Fruit fly (Drosophila melanogaster) whole organism, embryonic: ENCODE data around the gene CG4133.
A peak's percentile ranks its signal among the peaks of the same experiment; 100 is the strongest.

Experiments used
- CG10366 ChIP-seq: fragments of 200-800 bp; sonication (Bioruptor generic); IDR thresholded peaks from 2 replicates; pipeline ENCODE4 v1.3.6; 2022; ENCODE audit warnings: missing biosample characterization, missing genetic modification characterization
- CG12219 ChIP-seq: fragments of 200-800 bp; sonication (Bioruptor generic); optimal IDR thresholded peaks from 3 replicates; lab custom pipeline; 2018; ENCODE audit warnings: missing biosample characterization, mild to moderate bottlenecking, missing genetic modification characterization
- CG1233 ChIP-seq: fragments of 200-800 bp; sonication (Bioruptor generic); optimal IDR thresholded peaks from 4 replicates; lab custom pipeline; 2018; ENCODE audit warnings: missing biosample characterization, mild to moderate bottlenecking, missing genetic modification characterization
- CG12942 ChIP-seq: fragments of 200-800 bp; sonication (Bioruptor generic); optimal IDR thresholded peaks from 3 replicates; lab custom pipeline; 2016; ENCODE audit warnings: missing biosample characterization, missing genetic modification characterization
- CG16813 ChIP-seq: fragments of 200-800 bp; sonication (Bioruptor generic); IDR thresholded peaks from 3 replicates; pipeline ENCODE4 v1.3.6; 2022; ENCODE audit warnings: missing biosample characterization, missing genetic modification characterization; ENCODE audit not compliant: partially characterized antibody
- CG2202 ChIP-seq: fragments of 200-800 bp; sonication (Bioruptor generic); optimal IDR thresholded peaks from 2 replicates; lab custom pipeline; 2018; ENCODE audit warnings: missing biosample characterization, mild to moderate bottlenecking, missing genetic modification characterization
- CG3065 ChIP-seq: fragments of 200-800 bp; sonication (Bioruptor generic); optimal IDR thresholded peaks from 2 replicates; lab custom pipeline; 2016; ENCODE audit warnings: missing biosample characterization, missing genetic modification characterization
- CG31441 ChIP-seq: fragments of 200-800 bp; sonication (Bioruptor generic); IDR thresholded peaks from 2 replicates; pipeline ENCODE4 v1.3.6; 2022; ENCODE audit warnings: missing biosample characterization, missing genetic modification characterization
- CG34376 ChIP-seq: fragments of 200-800 bp; sonication (Bioruptor generic); optimal IDR thresholded peaks from 2 replicates; lab custom pipeline; 2018; ENCODE audit warnings: missing biosample characterization, mild to moderate bottlenecking, missing genetic modification characterization
- CG34422 ChIP-seq: fragments of 200-800 bp; sonication (Bioruptor generic); IDR thresholded peaks from 3 replicates; pipeline ENCODE4 v1.3.6; 2022; ENCODE audit warnings: missing biosample characterization, missing genetic modification characterization
- CG4360 ChIP-seq: fragments of 200-800 bp; sonication (Bioruptor generic); IDR thresholded peaks from 2 replicates; pipeline ENCODE4 v1.3.6; 2022; ENCODE audit warnings: missing biosample characterization, missing genetic modification characterization
- CG5180 ChIP-seq: fragments of 200-800 bp; sonication (Bioruptor generic); optimal IDR thresholded peaks from 3 replicates; lab custom pipeline; 2017; ENCODE audit warnings: missing biosample characterization, missing genetic modification characterization, mild to moderate bottlenecking, moderate library complexity, missing genetic modification reagents
- CG6654 ChIP-seq: fragments of 200-800 bp; sonication (Bioruptor generic); optimal IDR thresholded peaks from 2 replicates; lab custom pipeline; 2017; ENCODE audit warnings: missing biosample characterization, mild to moderate bottlenecking, missing genetic modification characterization
- CG7963 ChIP-seq: fragments of 200-800 bp; sonication (Bioruptor generic); IDR thresholded peaks from 3 replicates; pipeline ENCODE4 v1.3.6; 2022; ENCODE audit warnings: missing biosample characterization, missing genetic modification characterization; ENCODE audit not compliant: partially characterized antibody
- CG7987 ChIP-seq: fragments of 200-800 bp; sonication (Bioruptor generic); optimal IDR thresholded peaks from 2 replicates; lab custom pipeline; 2018; ENCODE audit warnings: missing biosample characterization, mild to moderate bottlenecking, missing genetic modification characterization, moderate library complexity
- CG9727 ChIP-seq: fragments of 200-800 bp; sonication (Bioruptor generic); optimal IDR thresholded peaks from 3 replicates; lab custom pipeline; 2017; ENCODE audit warnings: missing biosample characterization, mild to moderate bottlenecking, missing genetic modification characterization
- CkIIα-i1 ChIP-seq: fragments of 200-800 bp; sonication (Bioruptor generic); IDR thresholded peaks from 2 replicates; pipeline ENCODE4 v1.3.6; 2022; ENCODE audit warnings: missing biosample characterization, missing genetic modification characterization
- Fer2 ChIP-seq: fragments of 200-800 bp; sonication (Bioruptor generic); optimal IDR thresholded peaks from 2 replicates; lab custom pipeline; 2018; ENCODE audit warnings: missing biosample characterization, mild to moderate bottlenecking, missing genetic modification characterization, moderate library complexity
- Gug ChIP-seq: fragments of 200-800 bp; sonication (Bioruptor generic); IDR thresholded peaks from 4 replicates; pipeline ENCODE4 v1.3.6; 2022; ENCODE audit warnings: missing biosample characterization, missing genetic modification characterization
- H15 ChIP-seq: fragments of 200-800 bp; sonication (Bioruptor generic); IDR thresholded peaks from 3 replicates; pipeline ENCODE4 v1.3.6; 2022; ENCODE audit warnings: missing biosample characterization, missing genetic modification characterization
- Kr ChIP-seq: fragments of 200-800 bp; sonication (Bioruptor generic); optimal IDR thresholded peaks from 2 replicates; lab custom pipeline; 2017; ENCODE audit warnings: missing biosample characterization, mild to moderate bottlenecking, missing genetic modification characterization
- Neu2 ChIP-seq: fragments of 200-800 bp; sonication (Bioruptor generic); optimal IDR thresholded peaks from 3 replicates; lab custom pipeline; 2016; ENCODE audit warnings: missing biosample characterization, missing genetic modification characterization, borderline replicate concordance
- Oaz ChIP-seq: fragments of 200-800 bp; sonication (Bioruptor generic); IDR thresholded peaks from 2 replicates; pipeline ENCODE4 v1.3.6; 2022; ENCODE audit warnings: missing biosample characterization, missing genetic modification characterization
- Optix ChIP-seq: fragments of 200-800 bp; sonication (Bioruptor generic); IDR thresholded peaks from 3 replicates; pipeline ENCODE4 v1.3.6; 2022; ENCODE audit warnings: missing biosample characterization, missing genetic modification characterization
- Ssrp ChIP-seq: fragments of 200-800 bp; sonication (Bioruptor generic); optimal IDR thresholded peaks from 2 replicates; lab custom pipeline; 2018; ENCODE audit warnings: missing biosample characterization, mild to moderate bottlenecking, missing genetic modification characterization, moderate library complexity
- ash1 ChIP-seq: fragments of 200-800 bp; sonication (Bioruptor generic); optimal IDR thresholded peaks from 2 replicates; lab custom pipeline; 2018; ENCODE audit warnings: missing biosample characterization, mild to moderate bottlenecking, missing genetic modification characterization
- bbx ChIP-seq: fragments of 200-800 bp; sonication (Bioruptor generic); IDR thresholded peaks from 2 replicates; pipeline ENCODE4 v1.3.6; 2022; ENCODE audit warnings: missing biosample characterization, missing genetic modification characterization; ENCODE audit not compliant: partially characterized antibody
- chif ChIP-seq, 2 experiments: fragments of 200-800 bp; sonication (Bioruptor generic); optimal IDR thresholded peaks; 3 replicates each; lab custom pipeline; 2016; ENCODE audit warnings: missing biosample characterization in 2 of 2, missing genetic modification characterization in 2 of 2
- chinmo ChIP-seq: fragments of 200-800 bp; sonication (Bioruptor generic); IDR thresholded peaks from 4 replicates; pipeline ENCODE4 v1.3.6; 2022; ENCODE audit warnings: missing biosample characterization, missing genetic modification characterization; ENCODE audit not compliant: partially characterized antibody
- crol ChIP-seq: fragments of 200-800 bp; sonication (Bioruptor generic); IDR thresholded peaks from 2 replicates; pipeline ENCODE4 v1.3.6; 2022; ENCODE audit warnings: missing biosample characterization, missing genetic modification characterization
- dan ChIP-seq: fragments of 200-800 bp; sonication (Bioruptor generic); IDR thresholded peaks from 2 replicates; pipeline ENCODE4 v1.3.6; 2022; ENCODE audit warnings: missing biosample characterization, missing genetic modification characterization
- dmrt99B ChIP-seq: fragments of 200-800 bp; sonication (Bioruptor generic); optimal IDR thresholded peaks from 2 replicates; lab custom pipeline; 2018; ENCODE audit warnings: missing biosample characterization, mild to moderate bottlenecking, missing genetic modification characterization, moderate library complexity
- hb ChIP-seq: fragments of 200-800 bp; sonication (Bioruptor generic); IDR thresholded peaks from 3 replicates; pipeline ENCODE4 v1.3.6; 2022; ENCODE audit warnings: missing biosample characterization, missing genetic modification characterization; ENCODE audit not compliant: partially characterized antibody
- insv ChIP-seq, 2 experiments: fragments of 200-800 bp; sonication (Bioruptor generic); optimal IDR thresholded peaks; 3 replicates each; lab custom pipeline; 2016 to 2018; ENCODE audit warnings: missing biosample characterization in 2 of 2, missing genetic modification characterization in 2 of 2
- jumu ChIP-seq: fragments of 200-800 bp; sonication (Bioruptor generic); optimal IDR thresholded peaks from 3 replicates; lab custom pipeline; 2016; ENCODE audit warnings: missing biosample characterization, missing genetic modification characterization
- kay ChIP-seq: fragments of 200-800 bp; sonication (Bioruptor generic); optimal IDR thresholded peaks from 2 replicates; lab custom pipeline; 2016; ENCODE audit warnings: missing biosample characterization, missing genetic modification characterization
- ken ChIP-seq: fragments of 200-800 bp; sonication (Bioruptor generic); IDR thresholded peaks from 3 replicates; pipeline ENCODE4 v1.3.6; 2022; ENCODE audit warnings: missing biosample characterization, missing genetic modification characterization
- knrl ChIP-seq: fragments of 200-800 bp; sonication (Bioruptor generic); IDR thresholded peaks from 3 replicates; pipeline ENCODE4 v1.3.6; 2022; ENCODE audit warnings: missing biosample characterization, missing genetic modification characterization; ENCODE audit not compliant: partially characterized antibody
- scrt ChIP-seq: fragments of 200-800 bp; sonication (Bioruptor generic); optimal IDR thresholded peaks from 2 replicates; lab custom pipeline; 2018; ENCODE audit warnings: missing biosample characterization, mild to moderate bottlenecking, missing genetic modification characterization, moderate library complexity
- sd ChIP-seq: fragments of 200-800 bp; sonication (Bioruptor generic); optimal IDR thresholded peaks from 3 replicates; lab custom pipeline; 2018; ENCODE audit warnings: missing biosample characterization, mild to moderate bottlenecking, missing genetic modification characterization, moderate library complexity
- sr ChIP-seq: fragments of 200-800 bp; sonication (Bioruptor generic); IDR thresholded peaks from 3 replicates; pipeline ENCODE4 v1.3.6; 2022; ENCODE audit warnings: missing biosample characterization, missing genetic modification characterization
- ssp ChIP-seq: fragments of 200-800 bp; sonication (Bioruptor generic); IDR thresholded peaks from 2 replicates; pipeline ENCODE4 v1.3.6; 2022; ENCODE audit warnings: missing biosample characterization, missing genetic modification characterization
- tio ChIP-seq: fragments of 200-800 bp; sonication (Bioruptor generic); optimal IDR thresholded peaks from 2 replicates; lab custom pipeline; 2017; ENCODE audit warnings: missing biosample characterization, missing genetic modification characterization, inconsistent platforms
- trem ChIP-seq: fragments of 200-800 bp; optimal IDR thresholded peaks from 3 replicates; lab custom pipeline; 2019; ENCODE audit warnings: missing biosample characterization, mild to moderate bottlenecking, missing genetic modification characterization, moderate library complexity
- trh ChIP-seq: fragments of 200-800 bp; sonication (Bioruptor generic); optimal IDR thresholded peaks from 2 replicates; lab custom pipeline; 2016; ENCODE audit warnings: missing biosample characterization, missing genetic modification characterization
- tx ChIP-seq: fragments of 200-800 bp; sonication (Bioruptor generic); optimal IDR thresholded peaks from 2 replicates; lab custom pipeline; 2016; ENCODE audit warnings: missing biosample characterization, missing genetic modification characterization
- vfl ChIP-seq: fragments of 200-800 bp; sonication (Bioruptor generic); optimal IDR thresholded peaks from 2 replicates; lab custom pipeline; 2016; ENCODE audit warnings: missing biosample characterization, missing genetic modification characterization
- wek ChIP-seq: fragments of 200-800 bp; sonication (Bioruptor generic); optimal IDR thresholded peaks from 3 replicates; lab custom pipeline; 2018; ENCODE audit warnings: missing biosample characterization, mild to moderate bottlenecking, missing genetic modification characterization, moderate library complexity
- zen ChIP-seq: fragments of 200-800 bp; sonication (Bioruptor generic); optimal IDR thresholded peaks from 3 replicates; lab custom pipeline; 2018; ENCODE audit warnings: missing biosample characterization, mild to moderate bottlenecking, missing genetic modification characterization, moderate library complexity

CG4133 gene

DNA sequence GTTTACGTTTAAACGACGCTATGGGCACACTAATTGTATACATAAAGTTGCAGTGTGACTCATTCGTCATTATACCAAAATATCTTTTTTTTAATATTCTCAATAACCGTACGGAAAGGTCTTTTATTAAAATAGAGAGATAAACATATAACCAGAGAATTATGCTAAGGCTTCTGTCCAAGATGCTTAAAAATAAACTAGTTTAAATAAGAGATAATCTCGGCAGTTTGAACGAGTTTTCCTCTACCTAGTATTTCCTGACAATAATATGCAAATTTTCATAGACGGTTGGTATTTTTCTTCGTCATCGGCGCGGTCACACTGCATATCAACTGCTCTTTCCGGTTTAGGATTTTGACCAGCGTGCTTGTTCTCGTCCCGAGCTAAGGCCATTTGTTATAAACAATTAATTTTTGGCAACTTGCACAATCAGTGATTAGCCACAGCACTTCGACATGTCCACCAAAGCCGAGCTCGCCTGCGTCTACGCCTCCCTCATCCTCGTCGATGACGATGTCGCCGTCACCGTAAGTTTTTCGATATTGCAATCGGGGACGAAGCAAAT, 35.6 kb upstream of the CG4133 start, which contains the start of the genes CG13690 and RpLP1 (continued):
- TF ChIP-seq CG16813 (GFP tag; lab: Robert Waterston, UW) (no peak; the same call in 2 of the 3 replicates), sd (tag; lab: Kevin White, UChicago) (peak; percentile 61), CG10366 (GFP tag; lab: Robert Waterston, UW) (no peak), Neu2 (no peak), zen (tag; lab: Kevin White, UChicago) (peak; percentile 49), knrl (GFP tag; lab: Robert Waterston, UW) (no peak), kay (peak; percentile 83), CG9727 (GFP tag; lab: Kevin White, UChicago) (peak; percentile 93), dmrt99B (tag; lab: Kevin White, UChicago) (peak; percentile 58), CG7963 (no peak), CG6654 (GFP tag; lab: Kevin White, UChicago) (peak; percentile 54), insv (GFP tag; optimal IDR thresholded peaks at IDR 0.05; lab: Kevin White, UChicago) (peak in 1 of 2 experiments; percentile 60), bbx (GFP tag; lab: Robert Waterston, UW) (no peak), ash1 (GFP tag; lab: Kevin White, UChicago) (no peak), tio (no peak), Oaz (no peak), crol (GFP tag; lab: Robert Waterston, UW) (no peak), CG1233 (GFP tag; lab: Kevin White, UChicago) (peak; percentile 79), Ssrp (tag; lab: Kevin White, UChicago) (peak; percentile 14), CG7987 (GFP tag; lab: Kevin White, UChicago) (peak; percentile 92), Kr (GFP tag; lab: Kevin White, UChicago) (peak; percentile 13), hb (GFP tag; lab: Robert Waterston, UW) (no peak), Gug (GFP tag; lab: Robert Waterston, UW) (no peak), wek (peak; percentile 82), Optix (GFP tag; lab: Robert Waterston, UW) (peak; percentile 24; the same call in 1 of the 3 replicates), trem (tag; lab: Kevin White, UChicago) (peak; percentile 92), ken (GFP tag; lab: Robert Waterston, UW) (peak; percentile 61; the same call in 2 of the 3 replicates), CG4360 (GFP tag; lab: Robert Waterston, UW) (peak; percentile 47; the same call in 1 of the 2 replicates), chif (GFP tag; optimal IDR thresholded peaks at IDR 0.05; lab: Kevin White, UChicago) (peak; percentile 63 to 66), vfl (GFP tag; lab: Kevin White, UChicago) (peak; percentile 37), CG34376 (GFP tag; lab: Kevin White, UChicago) (peak; percentile 96), tx (GFP tag; lab: Kevin White, UChicago) (no peak), CG2202 (peak; percentile 77), ssp (GFP tag; lab: Robert Waterston, UW) (peak; percentile 19; the same call in 1 of the 2 replicates), jumu (GFP tag; lab: Kevin White, UChicago) (peak; percentile 11), CG12942 (GFP tag; lab: Kevin White, UChicago) (no peak), CG5180 (GFP tag; lab: Kevin White, UChicago) (peak; percentile 48), dan (GFP tag; lab: Robert Waterston, UW) (no peak), trh (peak; percentile 10), Fer2 (tag; lab: Kevin White, UChicago) (peak; percentile 27), CG34422 (GFP tag; lab: Robert Waterston, UW) (0 out of 3 replicates have a peak, but pooled peaks have one; percentile 22), CG31441 (GFP tag; lab: Robert Waterston, UW) (peak; percentile 85), chinmo (no peak), CG12219 (GFP tag; lab: Kevin White, UChicago) (peak; percentile 77), H15 (GFP tag; lab: Robert Waterston, UW) (no peak), CG3065 (GFP tag; lab: Kevin White, UChicago) (no peak), sr (GFP tag; lab: Robert Waterston, UW) (peak; percentile 61; the same call in 1 of the 3 replicates), CkIIα-i1 (GFP tag; lab: Robert Waterston, UW) (no peak), scrt (GFP tag; lab: Kevin White, UChicago) (peak; percentile 81)
